Worm (Caenorhabditis elegans): Measurements from ENCODE around the gene marc-5.

The marc-5 gene

DNA sequence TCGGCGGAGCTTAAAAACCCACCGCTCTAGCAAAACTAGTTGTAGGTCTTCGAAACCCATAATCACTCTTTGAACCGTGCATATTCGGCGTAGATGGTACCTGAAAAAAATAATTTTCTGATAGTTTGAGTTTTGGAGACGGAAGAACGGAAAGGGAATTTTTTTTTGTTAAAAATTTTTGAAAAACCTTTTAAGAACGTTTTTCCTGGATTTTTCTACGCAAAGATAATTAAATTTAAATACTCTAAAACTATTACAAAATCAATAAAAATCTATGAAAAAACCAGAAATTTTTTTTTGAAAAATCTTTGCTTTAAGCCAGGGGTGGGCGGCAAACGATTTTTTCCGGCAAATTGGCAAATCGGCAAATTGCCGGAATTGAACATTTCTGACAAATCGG is at the start of gene marc-5:
Gene marc-5, minus strand, starts transcription at position 101 of the 400 bp plus-strand sequence.
- no peak for TF ChIP-seq B0261.1 (tag; optimal IDR thresholded peaks at IDR 0.05)
- no peak for TF ChIP-seq lsl-1 (GFP tag; optimal IDR thresholded peaks at IDR 0.05)
- TF ChIP-seq madf-6 (GFP tag; IDR thresholded peaks at IDR 0.05), result no peak
- no peak for TF ChIP-seq F55B11.4 (tag; optimal IDR thresholded peaks at IDR 0.05; ENCODE audit: borderline replicate concordance, insufficient read depth)
- no peak for TF ChIP-seq F52B5.7 (tag; optimal IDR thresholded peaks at IDR 0.05)
- no peak for TF ChIP-seq D2030.7 (GFP tag; IDR thresholded peaks at IDR 0.05)
- no peak for TF ChIP-seq ZK185.1 (tag; optimal IDR thresholded peaks at IDR 0.05; ENCODE audit: poor library complexity, severe bottlenecking)
- TF ChIP-seq hmg-1.2 (GFP tag; IDR thresholded peaks at IDR 0.05), result no peak
- no peak for TF ChIP-seq die-1 (tag; optimal IDR thresholded peaks at IDR 0.05)
- TF ChIP-seq snpc-1.3 (tag; optimal IDR thresholded peaks at IDR 0.05; ENCODE audit: insufficient read depth), result no peak

DNA sequence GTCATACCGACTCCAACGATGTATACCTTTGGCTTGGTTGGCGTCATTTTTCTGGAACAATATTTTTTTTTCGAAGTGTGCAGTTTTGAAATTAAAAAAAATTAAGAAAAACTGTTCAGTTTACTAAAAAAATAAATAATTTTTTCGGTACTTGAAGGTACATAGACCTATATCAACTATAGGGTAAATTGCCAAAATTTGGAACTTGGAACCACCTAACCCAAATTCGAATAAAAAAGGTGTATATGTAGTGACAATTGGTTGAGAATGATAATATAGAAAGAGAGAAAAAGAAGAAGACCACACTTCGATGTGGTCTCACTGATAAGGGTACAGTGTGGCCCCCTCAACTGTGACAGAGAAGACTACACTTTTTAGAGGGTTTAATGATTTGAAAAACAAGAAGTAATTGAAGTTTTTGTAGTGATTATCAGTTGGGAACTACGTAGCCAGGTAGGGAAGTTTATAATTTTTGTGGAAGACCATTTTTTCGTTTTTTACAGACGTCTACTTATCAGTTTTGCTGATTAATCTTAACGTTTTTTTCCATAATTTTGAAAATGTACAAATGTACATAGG is 46.4 kb upstream of the marc-5 start, which contains the start of gene daf-22:
Gene daf-22, minus strand, starts transcription at position 51 of the 579 bp plus-strand sequence.
- TF ChIP-seq somi-1 (GFP tag; optimal IDR thresholded peaks at IDR 0.05) (no peak), him-1 (tag; optimal IDR thresholded peaks at IDR 0.05) (no peak), nhr-27 (tag; optimal IDR thresholded peaks at IDR 0.05) (no peak), nhr-80 (tag; optimal IDR thresholded peaks at IDR 0.05) (peak; percentile 78), lin-54 (GFP tag; optimal IDR thresholded peaks at IDR 0.05) (no peak), B0261.1 (tag; optimal IDR thresholded peaks at IDR 0.05) (no peak), ceh-40 (GFP tag; IDR thresholded peaks at IDR 0.05) (no peak), snpc-1.1 (tag; optimal IDR thresholded peaks at IDR 0.05; ENCODE audit: insufficient read depth) (no peak), pha-4 (tag; optimal IDR thresholded peaks at IDR 0.05) (no peak), mxl-1 (tag; optimal IDR thresholded peaks at IDR 0.05) (no peak), let-607 (tag; optimal IDR thresholded peaks at IDR 0.05) (peak in 1 of 2 experiments; percentile 23), B0019.2 (GFP tag; conservative IDR thresholded peaks at IDR 0.05) (no peak)

DNA sequence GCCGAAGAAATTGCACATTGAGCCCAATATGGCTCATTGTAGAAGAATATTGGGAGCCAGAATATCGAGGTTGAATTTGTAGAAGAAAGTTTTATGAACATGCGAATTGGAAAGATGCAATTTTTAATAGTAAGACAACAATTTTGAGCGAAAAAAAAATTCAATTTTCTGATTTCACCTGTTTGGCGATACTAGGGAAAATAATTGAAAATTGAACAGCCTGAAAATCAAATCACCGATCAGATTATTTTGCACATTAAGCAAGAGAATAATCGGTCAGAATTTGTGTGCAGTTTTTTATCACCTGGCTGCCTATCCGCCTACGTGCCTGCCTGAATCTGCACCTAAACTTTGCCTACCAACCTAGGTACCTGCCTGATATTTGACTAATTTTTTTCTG is 41.2 kb upstream of the marc-5 start, which contains the start of gene sre-26:
Gene sre-26, minus strand, starts transcription at position 101 of the 400 bp plus-strand sequence.
- TF ChIP-seq lag-1 (GFP tag; IDR thresholded peaks at IDR 0.05), result no peak

DNA sequence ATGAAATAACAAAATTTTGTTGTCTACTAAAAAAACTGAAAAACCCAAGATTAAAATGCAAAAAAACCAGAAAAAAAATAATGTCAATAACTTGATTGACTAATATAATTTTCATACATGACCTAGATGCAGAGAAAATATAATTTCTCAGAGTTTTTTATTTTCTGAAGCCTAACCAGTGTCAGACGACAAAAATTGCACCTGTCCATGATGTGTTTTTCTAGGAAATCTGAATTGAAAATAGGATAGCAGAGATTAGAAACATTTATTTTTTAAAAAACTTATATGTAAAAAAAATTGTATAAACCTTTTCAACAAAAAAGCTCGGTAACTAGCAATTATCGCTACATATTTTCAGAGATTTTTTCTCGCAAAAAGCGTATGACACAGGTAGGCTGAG is 38.7 kb upstream of the marc-5 start:
- TF ChIP-seq dox-1 (GFP tag; IDR thresholded peaks at IDR 0.05), result no peak
- TF ChIP-seq ZK185.1 (tag; optimal IDR thresholded peaks at IDR 0.05; ENCODE audit: poor library complexity, severe bottlenecking), result no peak
- TF ChIP-seq ceh-91 (GFP tag; IDR thresholded peaks at IDR 0.05), result no peak
- TF ChIP-seq gei-17 (GFP tag; optimal IDR thresholded peaks at IDR 0.05), result no peak
- TF ChIP-seq lin-54 (GFP tag; optimal IDR thresholded peaks at IDR 0.05), result no peak
- no peak for TF ChIP-seq nhr-80 (tag; optimal IDR thresholded peaks at IDR 0.05)
- TF ChIP-seq bed-2 (GFP tag; IDR thresholded peaks at IDR 0.05), result no peak
- TF ChIP-seq B0336.3 (GFP tag; IDR thresholded peaks at IDR 0.05), result no peak
- no peak for TF ChIP-seq mel-28 (tag; optimal IDR thresholded peaks at IDR 0.05; ENCODE audit: borderline replicate concordance)
- no peak for TF ChIP-seq rpc-1 (optimal IDR thresholded peaks at IDR 0.05)
- TF ChIP-seq rpc-1 (tag; optimal IDR thresholded peaks at IDR 0.05), result no peak
- TF ChIP-seq lsy-27 (tag; optimal IDR thresholded peaks at IDR 0.05; ENCODE audit: borderline replicate concordance, insufficient read depth), result no peak
- TF ChIP-seq tbp1 (GFP tag; optimal IDR thresholded peaks at IDR 0.05), result no peak
- TF ChIP-seq ztf-25 (GFP tag; IDR thresholded peaks at IDR 0.05), result no peak
- TF ChIP-seq C06A6.2 (GFP tag; conservative IDR thresholded peaks at IDR 0.05), result no peak
- TF ChIP-seq zfh-2 (GFP tag; conservative IDR thresholded peaks at IDR 0.05), result no peak

Data from whole organism, young adult.